Fruit fly (Drosophila melanogaster): Measurements from ENCODE around the gene CG32801.
A peak's percentile ranks its signal among the peaks of the same experiment; 100 is the strongest.

DNA sequence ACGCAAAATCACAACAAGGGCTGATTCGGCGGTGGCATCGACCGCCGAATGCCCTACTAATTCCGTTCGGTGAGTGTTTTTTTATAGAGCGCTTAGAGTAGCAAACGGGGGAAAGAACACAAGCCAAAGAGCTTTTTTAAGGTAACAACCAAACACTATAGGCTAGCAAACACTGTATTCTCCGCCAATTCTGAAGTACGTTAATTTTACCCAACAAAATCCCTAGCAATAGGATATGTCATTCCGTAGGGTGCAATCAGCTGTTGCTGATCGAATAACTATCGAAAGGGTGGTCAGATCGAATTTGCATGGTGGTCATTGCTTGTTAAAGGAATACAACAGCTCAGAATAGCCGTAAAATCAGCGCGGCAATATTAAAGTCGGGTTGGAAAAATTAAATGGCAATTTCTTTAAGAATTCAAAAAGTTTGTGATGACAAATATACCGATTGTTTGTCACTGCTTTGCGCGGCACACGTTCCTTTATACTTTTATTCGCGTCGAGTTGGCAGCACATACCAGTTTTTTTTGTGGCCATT lies 4.8 kb upstream of the CG32801 start, which contains the start of gene mip130:
- peak; percentile 56 for TF ChIP-seq psq (GFP tag; optimal IDR thresholded peaks at IDR 0.05)
- no peak for TF ChIP-seq Mio (GFP tag; optimal IDR thresholded peaks at IDR 0.05)
- TF ChIP-seq h (GFP tag; optimal IDR thresholded peaks at IDR 0.05) = peak; percentile 73
- TF ChIP-seq rgr (GFP tag; optimal IDR thresholded peaks at IDR 0.05) = peak; percentile 45
- TF ChIP-seq usp (GFP tag; optimal IDR thresholded peaks at IDR 0.05) = no peak
- TF ChIP-seq Jra (GFP tag; optimal IDR thresholded peaks at IDR 0.05) = no peak
- TF ChIP-seq lola (GFP tag; optimal IDR thresholded peaks at IDR 0.05) = no peak
- TF ChIP-seq jim (GFP tag; optimal IDR thresholded peaks at IDR 0.05) = no peak
- TF ChIP-seq Abd-B (GFP tag; optimal IDR thresholded peaks at IDR 0.05) = no peak
- no peak for TF ChIP-seq sage (GFP tag; optimal IDR thresholded peaks at IDR 0.05)
- no peak for TF ChIP-seq dl (GFP tag; optimal IDR thresholded peaks at IDR 0.05; ENCODE audit: insufficient read depth in 1 of 2, partially characterized antibody in 2 of 2)
- no peak for TF ChIP-seq Rel (GFP tag; optimal IDR thresholded peaks at IDR 0.05)
- TF ChIP-seq Rel (tag; optimal IDR thresholded peaks at IDR 0.05) = peak; percentile 41
- TF ChIP-seq CG32264 (GFP tag; optimal IDR thresholded peaks at IDR 0.05) = no peak
- no peak for TF ChIP-seq CG9705 (GFP tag; optimal IDR thresholded peaks at IDR 0.05)

Measured in whole organism, wandering third instar larva.